Worm (Caenorhabditis elegans): Measurements from ENCODE around the gene icd-1.

Gene icd-1

ce11 chrII:6619007-6619406, 30.6 kb upstream of the icd-1 start:
- TF ChIP-seq hmg-1.2 (GFP tag; IDR thresholded peaks at IDR 0.05): peak; percentile 60; the same call in 1 of the 2 replicates
- no peak for TF ChIP-seq nfya-2 (GFP tag; IDR thresholded peaks at IDR 0.05)

- no peak for TF ChIP-seq lag-1 (GFP tag; IDR thresholded peaks at IDR 0.05)
- TF ChIP-seq hlh-12 (tag; optimal IDR thresholded peaks at IDR 0.05): no peak
- TF ChIP-seq nhr-120 (GFP tag; IDR thresholded peaks at IDR 0.05): no peak
These were observed 28.3 kb upstream of the icd-1 start, which contains the start of gene klf-3 for ce11 chrII:6616770-6617169. Gene klf-3 (plus strand): TSS chrII:6616878.

ce11 chrII:6616135-6616534, 27.7 kb upstream of the icd-1 start:
- TF ChIP-seq atf-7 (tag; optimal IDR thresholded peaks at IDR 0.05): no peak
- no peak for TF ChIP-seq gei-17 (GFP tag; optimal IDR thresholded peaks at IDR 0.05)
- TF ChIP-seq nhr-80 (tag; optimal IDR thresholded peaks at IDR 0.05): peak; percentile 56

ce11 chrII:6615232-6616029, 27.0 kb upstream of the icd-1 start:
- TF ChIP-seq tbp1 (GFP tag; optimal IDR thresholded peaks at IDR 0.05) (no peak), nhr-80 (tag; optimal IDR thresholded peaks at IDR 0.05) (peak; percentile 94), ets-4 (GFP tag; optimal IDR thresholded peaks at IDR 0.05) (peak; percentile 34), F33H1.4 (GFP tag; IDR thresholded peaks at IDR 0.05) (no peak), atf-7 (tag; optimal IDR thresholded peaks at IDR 0.05) (peak; percentile 38), F55B11.4 (tag; optimal IDR thresholded peaks at IDR 0.05; ENCODE audit: borderline replicate concordance, insufficient read depth) (no peak), dox-1 (GFP tag; IDR thresholded peaks at IDR 0.05) (peak; percentile 59)

ce11 chrII:6614500-6614899, 26.0 kb upstream of the icd-1 start:
- TF ChIP-seq nhr-80 (tag; optimal IDR thresholded peaks at IDR 0.05) (peak; percentile 31), F39B2.1 (GFP tag; IDR thresholded peaks at IDR 0.05) (no peak), let-526 (GFP tag; IDR thresholded peaks at IDR 0.05) (no peak), ccch-3 (GFP tag; optimal IDR thresholded peaks at IDR 0.05) (no peak), cebp-1 (GFP tag; IDR thresholded peaks at IDR 0.05) (no peak), cebp-1 (tag; optimal IDR thresholded peaks at IDR 0.05) (no peak), lin-35 (GFP tag; optimal IDR thresholded peaks at IDR 0.05) (no peak), madf-6 (GFP tag; IDR thresholded peaks at IDR 0.05) (no peak), lir-1 (GFP tag; conservative IDR thresholded peaks at IDR 0.05) (no peak), ceh-58 (GFP tag; IDR thresholded peaks at IDR 0.05) (no peak)

- TF ChIP-seq aptf-3 (GFP tag; IDR thresholded peaks at IDR 0.05) (no peak), nhr-80 (tag; optimal IDR thresholded peaks at IDR 0.05) (peak; percentile 74), snpc-4 (GFP tag; optimal IDR thresholded peaks at IDR 0.05) (no peak), snpc-4 (tag; optimal IDR thresholded peaks at IDR 0.05) (no peak)
These were observed 24.1 kb upstream of the icd-1 start for ce11 chrII:6612544-6612943.

- no peak for TF ChIP-seq die-1 (tag; optimal IDR thresholded peaks at IDR 0.05)
- TF ChIP-seq ekl-4 (GFP tag; IDR thresholded peaks at IDR 0.05): no peak
- no peak for TF ChIP-seq dpl-1 (GFP tag; optimal IDR thresholded peaks at IDR 0.05)
- TF ChIP-seq Y95B8A.8 (GFP tag; IDR thresholded peaks at IDR 0.05): no peak
- TF ChIP-seq F23B12.7 (tag; optimal IDR thresholded peaks at IDR 0.05; ENCODE audit: insufficient read depth): no peak
- no peak for TF ChIP-seq somi-1 (GFP tag; optimal IDR thresholded peaks at IDR 0.05)
- TF ChIP-seq ceh-100 (GFP tag; IDR thresholded peaks at IDR 0.05): no peak
- TF ChIP-seq ceh-79 (tag; optimal IDR thresholded peaks at IDR 0.05): no peak
- no peak for TF ChIP-seq sea-2 (GFP tag; IDR thresholded peaks at IDR 0.05)
- TF ChIP-seq madf-8 (GFP tag; conservative IDR thresholded peaks at IDR 0.05): no peak
- no peak for TF ChIP-seq ztf-18 (tag; optimal IDR thresholded peaks at IDR 0.05)
- no peak for TF ChIP-seq rpc-1 (optimal IDR thresholded peaks at IDR 0.05)
- TF ChIP-seq rpc-1 (tag; optimal IDR thresholded peaks at IDR 0.05): no peak
- no peak for TF ChIP-seq T26A5.8 (tag; optimal IDR thresholded peaks at IDR 0.05)
- TF ChIP-seq nhr-27 (tag; optimal IDR thresholded peaks at IDR 0.05): no peak
These were observed 21.8 kb upstream of the icd-1 start for ce11 chrII:6610262-6610661.
